Worm (Caenorhabditis elegans) whole organism, L1 larva: ENCODE data around the gene F23A7.3.

ENCODE experiments used
- C04F5.9 ChIP-seq: sonication (generic microtip); optimal IDR thresholded peaks from 2 replicates; lab custom pipeline; 2016; ENCODE audit warnings: missing genetic modification characterization, missing compliant biosample characterization
- C16A3.4 ChIP-seq: fragments of 150-350 bp; optimal IDR thresholded peaks from 2 replicates; lab custom pipeline; 2014; ENCODE audit warnings: missing biosample characterization, missing genetic modification characterization
- F16B12.6 ChIP-seq: fragments of 150-350 bp; optimal IDR thresholded peaks from 2 replicates; lab custom pipeline; 2014; ENCODE audit warnings: missing biosample characterization, missing genetic modification characterization
- aha-1 ChIP-seq: fragments of 150-350 bp; optimal IDR thresholded peaks from 2 replicates; lab custom pipeline; 2014; ENCODE audit warnings: missing biosample characterization, missing genetic modification characterization
- ama-1 ChIP-seq: fragments of 150-350 bp; optimal IDR thresholded peaks from 2 replicates; lab custom pipeline; 2014
- blmp-1 ChIP-seq: fragments of 150-350 bp; optimal IDR thresholded peaks from 2 replicates; lab custom pipeline; 2014; ENCODE audit warnings: missing biosample characterization, missing genetic modification characterization
- ceh-8 ChIP-seq: fragments of 200-800 bp; sonication (Bioruptor generic); optimal IDR thresholded peaks from 2 replicates; lab custom pipeline; 2018; ENCODE audit warnings: mild to moderate bottlenecking, missing genetic modification characterization, moderate library complexity, missing compliant biosample characterization
- ceh-82 ChIP-seq, 3 experiments: fragments of 150-350 bp in 1 of 3; sonication (generic microtip) in 2 of 3; optimal IDR thresholded peaks; 2 replicates each; lab custom pipeline; 2014 to 2017; ENCODE audit warnings: missing biosample characterization in 3 of 3, missing genetic modification characterization in 3 of 3
- dpl-1 ChIP-seq, 3 experiments: fragments of 150-350 bp in 2 of 3; sonication (generic microtip) in 1 of 3; optimal IDR thresholded peaks; 2 replicates each; lab custom pipeline; 2014 to 2017; ENCODE audit warnings: missing biosample characterization in 3 of 3, missing genetic modification characterization in 3 of 3, missing genetic modification reagents in 3 of 3
- dsc-1 ChIP-seq: sonication (generic microtip); optimal IDR thresholded peaks from 2 replicates; lab custom pipeline; 2016; ENCODE audit warnings: mild to moderate bottlenecking, missing genetic modification characterization, missing compliant biosample characterization
- efl-1 ChIP-seq, 4 experiments: fragments of 150-350 bp; optimal IDR thresholded peaks in 3 of 4; peaks in 1 of 4; 1 replicate in 1 of 4; 2 replicates in 3 of 4; lab custom pipeline; 2014; ENCODE audit warnings: missing biosample characterization in 2 of 4, missing genetic modification characterization in 2 of 4, missing genetic modification reagents in 2 of 4
- egl-27 ChIP-seq, 2 experiments: fragments of 150-350 bp in 1 of 2; sonication (generic microtip); optimal IDR thresholded peaks; 3 replicates each; lab custom pipeline; 2017 to 2018; ENCODE audit warnings: missing biosample characterization in 2 of 2, missing genetic modification characterization in 2 of 2, missing genetic modification reagents in 2 of 2
- elt-2 ChIP-seq: sonication (generic microtip); optimal IDR thresholded peaks from 2 replicates; lab custom pipeline; 2016; ENCODE audit warnings: missing genetic modification characterization, mild to moderate bottlenecking, inconsistent platforms, missing compliant biosample characterization, missing genetic modification reagents
- elt-3 ChIP-seq, 6 experiments: fragments of 150-350 bp in 1 of 6; sonication (generic microtip); optimal IDR thresholded peaks; 2 replicates each; lab custom pipeline; 2017 to 2018; ENCODE audit warnings: missing biosample characterization in 6 of 6, missing genetic modification characterization in 6 of 6, inconsistent platforms in 1 of 6
- ets-5 ChIP-seq: fragments of 200-800 bp; sonication (Bioruptor generic); IDR thresholded peaks from 2 replicates; pipeline ENCODE4 v1.3.6; 2022; ENCODE audit warnings: missing genetic modification characterization, missing compliant biosample characterization
- fkh-10 ChIP-seq: sonication (generic microtip); optimal IDR thresholded peaks from 2 replicates; lab custom pipeline; 2017; ENCODE audit warnings: missing biosample characterization, missing genetic modification reagents, missing genetic modification characterization
- fkh-4 ChIP-seq: sonication (generic microtip); optimal IDR thresholded peaks from 2 replicates; lab custom pipeline; 2016; ENCODE audit warnings: missing compliant biosample characterization, missing genetic modification characterization, borderline replicate concordance
- fkh-8 ChIP-seq: sonication (generic microtip); optimal IDR thresholded peaks from 2 replicates; lab custom pipeline; 2016; ENCODE audit warnings: mild to moderate bottlenecking, missing genetic modification characterization, missing compliant biosample characterization
- fos-1 ChIP-seq: fragments of 150-350 bp; optimal IDR thresholded peaks from 2 replicates; lab custom pipeline; 2014; ENCODE audit warnings: missing biosample characterization, missing genetic modification characterization
- grh-1 ChIP-seq: fragments of 200-800 bp; sonication (Bioruptor generic); IDR thresholded peaks from 2 replicates; pipeline ENCODE4 v1.3.6; 2022; ENCODE audit warnings: missing genetic modification reagents, missing genetic modification characterization, missing compliant biosample characterization
- hlh-4 ChIP-seq: sonication (generic microtip); optimal IDR thresholded peaks from 2 replicates; lab custom pipeline; 2016; ENCODE audit warnings: mild to moderate bottlenecking, missing genetic modification characterization, missing compliant biosample characterization
- irx-1 ChIP-seq: sonication (generic microtip); optimal IDR thresholded peaks from 2 replicates; lab custom pipeline; 2016; ENCODE audit warnings: missing genetic modification characterization, missing compliant biosample characterization
- isw-1 ChIP-seq: fragments of 200-800 bp; sonication (Bioruptor generic); IDR thresholded peaks from 2 replicates; pipeline ENCODE4 v1.3.6; 2022; ENCODE audit warnings: missing genetic modification characterization, missing compliant biosample characterization
- jun-1 ChIP-seq: fragments of 150-350 bp; optimal IDR thresholded peaks from 2 replicates; lab custom pipeline; 2014; ENCODE audit warnings: missing biosample characterization, missing genetic modification reagents, missing genetic modification characterization
- lin-13 ChIP-seq: fragments of 150-350 bp; optimal IDR thresholded peaks from 2 replicates; lab custom pipeline; 2014; ENCODE audit warnings: missing biosample characterization, missing genetic modification reagents, missing genetic modification characterization
- lin-14 ChIP-seq: fragments of 200-800 bp; sonication (Bioruptor generic); optimal IDR thresholded peaks from 2 replicates; lab custom pipeline; 2018; ENCODE audit warnings: mild to moderate bottlenecking, missing genetic modification characterization, moderate library complexity, missing compliant biosample characterization
- lin-35 ChIP-seq, 2 experiments: fragments of 150-350 bp; optimal IDR thresholded peaks; 2 replicates each; lab custom pipeline; 2014; ENCODE audit warnings: missing biosample characterization in 2 of 2, missing genetic modification characterization in 2 of 2, missing genetic modification reagents in 2 of 2
- lin-39 ChIP-seq: fragments of 150-350 bp; optimal IDR thresholded peaks from 2 replicates; lab custom pipeline; 2014; ENCODE audit warnings: missing biosample characterization, missing genetic modification reagents, missing genetic modification characterization
- lir-3 ChIP-seq: sonication (generic microtip); optimal IDR thresholded peaks from 2 replicates; lab custom pipeline; 2016; ENCODE audit warnings: mild to moderate bottlenecking, missing genetic modification characterization, moderate library complexity, missing compliant biosample characterization; ENCODE audit not compliant: poor library complexity
- mab-9 ChIP-seq: fragments of 200-800 bp; sonication (Bioruptor generic); IDR thresholded peaks from 2 replicates; pipeline ENCODE4 v1.3.6; 2022; ENCODE audit warnings: missing genetic modification reagents, missing genetic modification characterization, missing compliant biosample characterization
- nhr-11 ChIP-seq: fragments of 150-350 bp; optimal IDR thresholded peaks from 2 replicates; lab custom pipeline; 2014; ENCODE audit warnings: missing biosample characterization, missing genetic modification characterization
- nhr-19 ChIP-seq: fragments of 200-800 bp; sonication (Bioruptor generic); conservative IDR thresholded peaks from 2 replicates; pipeline ENCODE4 v1.3.6; 2022; ENCODE audit warnings: missing genetic modification characterization, missing compliant biosample characterization
- nhr-28 ChIP-seq: fragments of 150-350 bp; optimal IDR thresholded peaks from 2 replicates; lab custom pipeline; 2014; ENCODE audit warnings: missing biosample characterization, missing genetic modification characterization
- nhr-47 ChIP-seq: sonication (generic microtip); optimal IDR thresholded peaks from 2 replicates; lab custom pipeline; 2016; ENCODE audit warnings: mild to moderate bottlenecking, missing genetic modification characterization, moderate library complexity, missing compliant biosample characterization
- nhr-71 ChIP-seq: sonication (generic microtip); optimal IDR thresholded peaks from 2 replicates; lab custom pipeline; 2016; ENCODE audit warnings: mild to moderate bottlenecking, missing genetic modification characterization, moderate library complexity, missing compliant biosample characterization
- nhr-77 ChIP-seq: fragments of 150-350 bp; optimal IDR thresholded peaks from 2 replicates; lab custom pipeline; 2014; ENCODE audit warnings: missing biosample characterization, missing genetic modification characterization
- nhr-84 ChIP-seq: sonication (generic microtip); optimal IDR thresholded peaks from 2 replicates; lab custom pipeline; 2017; ENCODE audit warnings: missing biosample characterization, missing genetic modification characterization
- nhr-90 ChIP-seq: sonication (generic microtip); optimal IDR thresholded peaks from 2 replicates; lab custom pipeline; 2016; ENCODE audit warnings: mild to moderate bottlenecking, missing genetic modification characterization, missing compliant biosample characterization; ENCODE audit not compliant: poor library complexity
- pag-3 ChIP-seq: sonication (generic microtip); optimal IDR thresholded peaks from 2 replicates; lab custom pipeline; 2017; ENCODE audit warnings: missing genetic modification characterization, mild to moderate bottlenecking, missing compliant biosample characterization, antibody characterized with exemption, borderline replicate concordance; ENCODE audit not compliant: insufficient read depth
- pax-3 ChIP-seq: fragments of 200-800 bp; sonication (Bioruptor generic); optimal IDR thresholded peaks from 2 replicates; lab custom pipeline; 2018; ENCODE audit warnings: mild to moderate bottlenecking, missing genetic modification characterization, moderate library complexity, missing compliant biosample characterization
- snu-23 ChIP-seq: sonication (generic microtip); optimal IDR thresholded peaks from 2 replicates; lab custom pipeline; 2016; ENCODE audit warnings: missing genetic modification characterization, missing compliant biosample characterization
- sox-4 ChIP-seq: sonication (generic microtip); optimal IDR thresholded peaks from 2 replicates; lab custom pipeline; 2016; ENCODE audit warnings: missing genetic modification characterization, missing compliant biosample characterization
- sup-37 ChIP-seq: fragments of 200-800 bp; sonication (Bioruptor generic); optimal IDR thresholded peaks from 2 replicates; lab custom pipeline; 2018; ENCODE audit warnings: mild to moderate bottlenecking, missing genetic modification characterization, missing compliant biosample characterization
- swsn-7 ChIP-seq: sonication (generic microtip); optimal IDR thresholded peaks from 2 replicates; lab custom pipeline; 2016; ENCODE audit warnings: missing genetic modification characterization, missing compliant biosample characterization
- tbx-2 ChIP-seq: sonication (generic microtip); optimal IDR thresholded peaks from 2 replicates; lab custom pipeline; 2016; ENCODE audit warnings: missing genetic modification characterization, missing compliant biosample characterization
- tlp-1 ChIP-seq: fragments of 150-350 bp; optimal IDR thresholded peaks from 2 replicates; lab custom pipeline; 2014; ENCODE audit warnings: missing biosample characterization, missing genetic modification characterization
- unc-130 ChIP-seq: fragments of 150-350 bp; optimal IDR thresholded peaks from 2 replicates; lab custom pipeline; 2017; ENCODE audit warnings: missing biosample characterization, missing genetic modification characterization, inconsistent platforms
- unc-30 ChIP-seq: sonication (generic microtip); optimal IDR thresholded peaks from 2 replicates; lab custom pipeline; 2017; ENCODE audit warnings: missing biosample characterization, missing genetic modification characterization
- unc-62 ChIP-seq: fragments of 150-350 bp; optimal IDR thresholded peaks from 2 replicates; lab custom pipeline; 2014; ENCODE audit warnings: missing biosample characterization, missing genetic modification reagents, missing genetic modification characterization
- zag-1 ChIP-seq: fragments of 150-350 bp; optimal IDR thresholded peaks from 2 replicates; lab custom pipeline; 2014; ENCODE audit warnings: missing biosample characterization, missing genetic modification characterization
- zip-4 ChIP-seq: fragments of 200-800 bp; sonication (Bioruptor generic); optimal IDR thresholded peaks from 2 replicates; lab custom pipeline; 2018; ENCODE audit warnings: mild to moderate bottlenecking, missing genetic modification characterization, moderate library complexity, missing compliant biosample characterization
- ztf-4 ChIP-seq: fragments of 150-350 bp; optimal IDR thresholded peaks from 2 replicates; lab custom pipeline; 2014; ENCODE audit warnings: missing biosample characterization, missing genetic modification characterization

Gene F23A7.3

DNA sequence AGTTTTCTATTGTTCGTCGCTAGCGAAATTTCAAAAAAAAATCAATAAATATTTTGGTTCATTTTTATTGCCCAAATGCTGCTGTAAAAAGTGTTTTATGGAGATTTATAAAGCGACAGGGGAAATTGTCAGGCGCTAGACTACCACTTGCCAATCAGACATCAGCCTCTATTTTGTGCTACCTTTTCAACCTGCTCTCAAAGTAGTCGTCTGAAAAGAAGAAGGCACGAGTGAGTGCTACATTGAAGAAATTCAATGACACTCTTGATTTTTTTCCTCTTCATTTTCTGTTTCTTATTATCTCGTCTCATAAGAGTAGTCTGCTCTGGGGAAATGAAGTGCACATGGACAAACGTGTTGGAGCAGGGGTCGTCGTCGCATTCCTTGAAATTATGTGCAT lies 13.9 kb upstream of the F23A7.3 start (continued):
- TF ChIP-seq nhr-90 (tag; lab: Kevin White, UChicago), result peak; percentile 80
- TF ChIP-seq fkh-4 (tag; lab: Kevin White, UChicago), result peak; percentile 3
- peak in 2 of 3 experiments; percentile 1 to 37 for TF ChIP-seq dpl-1 (GFP tag; optimal IDR thresholded peaks at IDR 0.05; lab: Kevin White, UChicago)
- peak; percentile 39 to 48 for TF ChIP-seq efl-1 (optimal IDR thresholded peaks at IDR 0.05; lab: Kevin White, UChicago)
- TF ChIP-seq efl-1 (GFP tag; optimal IDR thresholded peaks at IDR 0.05 in 1 of 2; lab: Kevin White, UChicago), result peak in 1 of 2 experiments; percentile 2
- TF ChIP-seq fos-1 (tag; lab: Kevin White, UChicago), result peak; percentile 45
- TF ChIP-seq nhr-71 (tag; lab: Kevin White, UChicago), result peak; percentile 81
- peak; percentile 32 for TF ChIP-seq lin-13
- peak; percentile 79 for TF ChIP-seq fkh-8 (tag; lab: Kevin White, UChicago)
- TF ChIP-seq C16A3.4 (tag; lab: Kevin White, UChicago), result peak; percentile 81
- no peak for TF ChIP-seq unc-130 (tag; lab: Kevin White, UChicago)
- TF ChIP-seq swsn-7 (tag; lab: Kevin White, UChicago), result peak; percentile 70
- TF ChIP-seq aha-1 (tag; lab: Kevin White, UChicago), result no peak
- TF ChIP-seq lin-14 (GFP tag; lab: Kevin White, UChicago), result peak; percentile 80
- peak; percentile 94 for TF ChIP-seq dsc-1
- peak; percentile 30 for TF ChIP-seq C04F5.9 (tag; lab: Kevin White, UChicago)
- TF ChIP-seq pag-3 (tag; lab: Kevin White, UChicago), result no peak
- TF ChIP-seq unc-62, result no peak
- no peak for TF ChIP-seq ets-5
- no peak for TF ChIP-seq zag-1 (tag; lab: Kevin White, UChicago)
- TF ChIP-seq irx-1 (tag; lab: Kevin White, UChicago), result peak; percentile 83
- no peak for TF ChIP-seq ama-1 (lab: Kevin White, UChicago)
- TF ChIP-seq tbx-2 (tag; lab: Kevin White, UChicago), result peak; percentile 75
- TF ChIP-seq fkh-10 (GFP tag; lab: Kevin White, UChicago), result peak; percentile 90
- TF ChIP-seq nhr-28 (tag; lab: Kevin White, UChicago), result no peak
- TF ChIP-seq ztf-4 (tag; lab: Kevin White, UChicago), result no peak
- peak; percentile 46 for TF ChIP-seq pax-3 (tag; lab: Kevin White, UChicago)
- TF ChIP-seq ceh-8 (GFP tag; lab: Kevin White, UChicago), result peak; percentile 41
- peak; percentile 62 for TF ChIP-seq sup-37 (GFP tag; lab: Kevin White, UChicago)
- no peak for TF ChIP-seq nhr-84 (tag; lab: Kevin White, UChicago)
- TF ChIP-seq lir-3 (tag; lab: Kevin White, UChicago), result no peak
- peak; percentile 63 for TF ChIP-seq elt-2 (tag; lab: Kevin White, UChicago)
- TF ChIP-seq mab-9, result 0 out of 2 replicates have a peak, but pooled peaks have one; percentile 63
- TF ChIP-seq ceh-82 (tag; optimal IDR thresholded peaks at IDR 0.05; lab: Kevin White, UChicago), result peak; percentile 60 to 83 (median 76)
- peak; percentile 90 for TF ChIP-seq snu-23 (GFP tag; lab: Kevin White, UChicago)
- peak; percentile 26 for TF ChIP-seq isw-1 (GFP tag; lab: Robert Waterston, UW)
- no peak for TF ChIP-seq unc-30 (tag; lab: Kevin White, UChicago)
- TF ChIP-seq hlh-4 (tag; lab: Kevin White, UChicago), result no peak
- peak; percentile 33 for TF ChIP-seq blmp-1 (tag; lab: Kevin White, UChicago)
- TF ChIP-seq tlp-1 (tag; lab: Kevin White, UChicago), result no peak
- peak; percentile 82 for TF ChIP-seq sox-4
- peak; percentile 65 for TF ChIP-seq nhr-77 (tag; lab: Kevin White, UChicago)
- peak; percentile 63 for TF ChIP-seq nhr-19
- TF ChIP-seq egl-27 (tag; optimal IDR thresholded peaks at IDR 0.05; lab: Kevin White, UChicago), result no peak
- TF ChIP-seq zip-4 (GFP tag; lab: Kevin White, UChicago), result peak; percentile 43
- TF ChIP-seq nhr-11 (tag; lab: Kevin White, UChicago), result peak; percentile 56
- peak in 1 of 6 experiments; percentile 35 for TF ChIP-seq elt-3 (tag; optimal IDR thresholded peaks at IDR 0.05; lab: Kevin White, UChicago)
- no peak for TF ChIP-seq F16B12.6 (tag; lab: Kevin White, UChicago)
- TF ChIP-seq jun-1 (tag; lab: Kevin White, UChicago), result peak; percentile 76
- peak; percentile 94 for TF ChIP-seq nhr-47
- TF ChIP-seq lin-35 (GFP tag; optimal IDR thresholded peaks at IDR 0.05; lab: Kevin White, UChicago), result peak in 1 of 2 experiments; percentile 71
- TF ChIP-seq grh-1 (GFP tag; lab: Robert Waterston, UW), result no peak
- TF ChIP-seq lin-39 (tag; lab: Kevin White, UChicago), result peak; percentile 79
